Worm (Caenorhabditis elegans) whole organism, L3 larva: ENCODE data around the gene eef-1B.2.

Source experiments
- jun-1 ChIP-seq: fragments of 150-350 bp; optimal IDR thresholded peaks from 2 replicates; lab custom pipeline; 2014; ENCODE audit warnings: missing biosample characterization, missing genetic modification reagents, missing genetic modification characterization
- nhr-11 ChIP-seq: fragments of 150-350 bp; optimal IDR thresholded peaks from 2 replicates; lab custom pipeline; 2014; ENCODE audit warnings: missing biosample characterization, missing genetic modification characterization
- skn-1 ChIP-seq: fragments of 150-350 bp; optimal IDR thresholded peaks from 2 replicates; lab custom pipeline; 2014; ENCODE audit warnings: missing biosample characterization, missing genetic modification characterization

- TF ChIP-seq jun-1 (tag; lab: Kevin White, UChicago) (no peak), skn-1 (no peak), nhr-11 (tag; lab: Kevin White, UChicago) (no peak)
Observed at ce11 chrIV:15024426-15024825, 12.7 kb upstream of the eef-1B.2 start.
